Worm (Caenorhabditis elegans) whole organism, mixed stage, embryonic: ENCODE measurements around the gene wdr-46.

Source experiments
- blmp-1 ChIP-seq: fragments of 150-350 bp; optimal IDR thresholded peaks from 2 replicates; lab custom pipeline; 2014; ENCODE audit warnings: missing biosample characterization, missing genetic modification characterization
- ces-1 ChIP-seq: fragments of 150-350 bp; optimal IDR thresholded peaks from 2 replicates; lab custom pipeline; 2014; ENCODE audit warnings: missing biosample characterization, missing genetic modification reagents, missing genetic modification characterization
- drap-1 ChIP-seq: fragments of 200-800 bp; sonication (Bioruptor generic); optimal IDR thresholded peaks from 3 replicates; lab custom pipeline; 2018; ENCODE audit warnings: mild to moderate bottlenecking, missing genetic modification characterization, missing compliant biosample characterization
- lsy-2 ChIP-seq: fragments of 150-350 bp; optimal IDR thresholded peaks from 2 replicates; lab custom pipeline; 2014; ENCODE audit warnings: missing biosample characterization, missing genetic modification characterization
- mep-1 ChIP-seq: fragments of 150-350 bp; optimal IDR thresholded peaks from 2 replicates; lab custom pipeline; 2017; ENCODE audit warnings: missing biosample characterization, missing genetic modification reagents, missing genetic modification characterization, inconsistent platforms
- nhr-237 ChIP-seq: fragments of 150-350 bp; optimal IDR thresholded peaks from 2 replicates; lab custom pipeline; 2014; ENCODE audit warnings: missing biosample characterization, missing genetic modification characterization
- pha-4 ChIP-seq: fragments of 150-350 bp; optimal IDR thresholded peaks from 2 replicates; lab custom pipeline; 2018; ENCODE audit warnings: missing biosample characterization, missing genetic modification reagents, missing genetic modification characterization
- snpc-4 ChIP-seq: fragments of 150-350 bp; optimal IDR thresholded peaks from 2 replicates; lab custom pipeline; 2014; ENCODE audit warnings: missing biosample characterization, missing genetic modification characterization

ce11 chrIV:12396645-12397258 is 24.7 kb downstream of the wdr-46 start:
- TF ChIP-seq nhr-237 (tag; lab: Kevin White, UChicago) (no peak), pha-4 (tag; lab: Kevin White, UChicago) (no peak), ces-1 (GFP tag; lab: Kevin White, UChicago) (no peak), blmp-1 (tag; lab: Kevin White, UChicago) (peak; percentile 74), drap-1 (GFP tag; lab: Kevin White, UChicago) (no peak), snpc-4 (tag; lab: Kevin White, UChicago) (no peak), lsy-2 (tag; lab: Kevin White, UChicago) (no peak), mep-1 (tag; lab: Kevin White, UChicago) (no peak)
